Fruit fly (Drosophila melanogaster): ENCODE measurements around the gene CG12990.

Gene CG12990

DNA sequence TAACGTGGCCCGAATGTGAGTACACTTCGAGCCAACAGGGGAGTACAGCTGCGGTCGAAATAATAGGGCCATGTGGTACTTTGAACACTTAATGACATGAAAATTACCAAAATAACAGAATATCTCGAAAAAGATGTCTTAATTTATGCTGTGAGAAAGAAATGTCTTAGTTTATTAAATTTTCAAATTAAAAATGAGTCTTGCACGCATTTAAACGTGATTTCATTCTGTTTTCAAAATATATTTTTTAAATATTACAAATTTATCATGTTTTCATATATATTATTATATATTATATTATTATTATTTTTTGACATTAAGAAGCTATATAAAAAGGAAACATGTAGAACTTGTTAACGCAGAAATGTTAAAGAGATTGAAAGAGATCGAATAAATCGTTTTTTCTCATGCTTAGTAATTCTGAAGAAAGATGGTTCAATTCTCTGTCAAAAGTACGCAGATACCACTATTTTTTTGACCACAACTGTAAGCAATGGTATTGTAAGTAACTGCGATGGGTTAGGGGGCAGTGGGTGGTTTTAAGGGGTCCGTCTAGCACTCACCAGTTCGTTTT, 23.3 kb upstream of the CG12990 start:
- TF ChIP-seq usp (GFP tag; optimal IDR thresholded peaks at IDR 0.05) = no peak
- no peak for TF ChIP-seq CG8478 (optimal IDR thresholded peaks at IDR 0.05)
- TF ChIP-seq pan (optimal IDR thresholded peaks at IDR 0.05) = no peak
- no peak for TF ChIP-seq psq (optimal IDR thresholded peaks at IDR 0.05)
- no peak for TF ChIP-seq EcR (GFP tag; optimal IDR thresholded peaks at IDR 0.05)
- TF ChIP-seq Dll (optimal IDR thresholded peaks at IDR 0.05) = no peak

DNA sequence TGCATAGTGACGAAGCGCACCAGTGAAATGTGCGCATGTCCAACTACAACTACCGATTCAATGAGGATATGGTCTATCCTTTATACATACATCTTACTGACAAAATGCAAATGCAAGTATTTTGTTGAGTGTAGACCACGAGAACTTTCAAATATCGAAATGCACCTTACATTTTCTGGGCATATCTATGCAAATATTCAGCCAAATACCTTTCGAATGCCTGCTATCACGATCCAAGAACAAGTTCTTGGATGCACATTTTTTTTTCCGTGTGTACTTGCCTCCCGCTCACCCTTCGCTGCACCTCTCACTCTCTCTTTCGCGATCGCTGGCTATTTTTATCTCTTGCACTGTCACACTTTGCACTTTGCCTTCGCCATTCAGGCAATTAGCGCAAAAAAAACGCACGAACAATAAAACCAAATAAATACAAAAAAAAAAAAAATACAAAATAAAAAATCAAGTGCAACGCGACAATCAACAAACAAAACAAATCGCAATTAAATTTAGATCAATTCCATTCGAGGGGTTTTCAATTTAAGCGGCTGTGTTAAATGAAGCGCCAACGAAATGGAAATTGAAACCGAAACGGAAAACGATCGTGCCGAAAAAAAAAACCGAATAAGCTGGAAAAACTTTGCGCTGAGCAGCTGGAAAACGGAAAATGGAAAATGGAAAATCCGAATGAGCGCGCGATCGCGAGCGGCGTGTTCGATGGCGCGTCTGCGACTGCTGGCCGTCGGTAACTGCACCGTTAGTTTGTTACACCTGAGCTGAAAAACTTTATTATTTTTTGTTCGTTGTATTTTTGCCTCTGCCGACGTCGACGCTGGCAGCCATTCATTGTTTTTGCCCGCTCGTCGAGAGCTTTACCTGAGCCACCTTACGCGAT, 22.5 kb upstream of the CG12990 start:
- no peak for TF ChIP-seq CG8478 (optimal IDR thresholded peaks at IDR 0.05)
- no peak for TF ChIP-seq pan (optimal IDR thresholded peaks at IDR 0.05)
- no peak for TF ChIP-seq EcR (GFP tag; optimal IDR thresholded peaks at IDR 0.05)
- no peak for TF ChIP-seq Dll (optimal IDR thresholded peaks at IDR 0.05)
- TF ChIP-seq usp (GFP tag; optimal IDR thresholded peaks at IDR 0.05) = no peak
- TF ChIP-seq psq (optimal IDR thresholded peaks at IDR 0.05) = no peak

DNA sequence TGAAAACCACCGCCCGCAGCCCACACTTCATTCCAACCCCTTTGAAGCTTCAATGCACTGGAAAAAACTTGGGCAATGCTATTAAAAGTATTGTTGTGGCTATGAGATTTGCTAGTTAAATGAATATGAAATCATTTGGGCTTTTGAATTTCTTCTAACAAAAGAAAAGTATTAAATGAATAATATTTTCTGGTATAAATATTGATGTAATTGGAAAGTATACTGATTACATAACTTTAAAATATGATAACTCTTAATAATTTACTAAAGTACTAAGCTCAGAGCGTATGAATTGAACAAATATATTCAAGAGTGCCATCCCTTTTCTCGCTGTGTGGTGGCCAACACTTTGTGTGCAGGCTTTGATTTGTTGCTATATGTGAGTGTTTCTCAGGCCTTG, 21.0 kb upstream of the CG12990 start:
- TF ChIP-seq psq (optimal IDR thresholded peaks at IDR 0.05) (no peak), CG8478 (optimal IDR thresholded peaks at IDR 0.05) (no peak), EcR (GFP tag; optimal IDR thresholded peaks at IDR 0.05) (no peak), pan (optimal IDR thresholded peaks at IDR 0.05) (no peak), Dll (optimal IDR thresholded peaks at IDR 0.05) (no peak), usp (GFP tag; optimal IDR thresholded peaks at IDR 0.05) (no peak)

DNA sequence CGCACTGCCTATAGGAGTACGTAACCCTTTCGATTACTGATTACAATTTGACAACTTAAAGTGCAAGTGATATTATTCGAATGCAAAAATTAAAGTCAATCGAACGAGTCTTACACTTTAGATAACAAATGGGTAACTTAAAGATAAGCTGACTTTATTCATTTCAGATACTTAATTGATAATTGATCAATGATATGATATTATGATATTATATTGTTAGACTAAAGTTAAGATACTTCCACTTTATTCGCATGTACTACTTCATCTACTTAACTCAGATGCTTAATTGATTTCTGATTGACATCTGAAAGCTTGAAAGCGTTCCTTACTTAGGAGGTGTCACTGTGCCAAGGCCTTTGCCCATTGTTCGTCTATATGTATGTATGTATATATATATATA, 14.5 kb upstream of the CG12990 start:
- no peak for TF ChIP-seq CG8478 (optimal IDR thresholded peaks at IDR 0.05)

DNA sequence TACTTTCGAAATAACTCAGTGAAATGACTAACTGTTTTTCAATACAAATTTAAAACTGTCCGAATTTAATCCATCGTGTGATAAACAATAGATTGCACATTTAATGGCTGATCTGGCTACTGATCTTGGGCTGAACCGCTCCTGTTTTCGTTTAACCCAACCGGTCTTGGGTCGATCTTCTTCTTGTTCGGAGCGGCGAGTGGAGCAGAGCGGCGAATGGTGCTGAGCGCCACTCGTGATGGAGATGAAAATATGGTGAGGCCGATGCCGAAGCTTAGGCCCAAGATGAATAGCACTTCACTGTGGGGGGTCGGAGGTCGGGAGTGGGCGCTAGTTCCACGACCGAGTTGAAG, 11.8 kb upstream of the CG12990 start:
- TF ChIP-seq CG8478 (optimal IDR thresholded peaks at IDR 0.05) (no peak), usp (GFP tag; optimal IDR thresholded peaks at IDR 0.05) (no peak), psq (optimal IDR thresholded peaks at IDR 0.05) (no peak), Dll (optimal IDR thresholded peaks at IDR 0.05) (no peak), EcR (GFP tag; optimal IDR thresholded peaks at IDR 0.05) (no peak), pan (optimal IDR thresholded peaks at IDR 0.05) (no peak)

DNA sequence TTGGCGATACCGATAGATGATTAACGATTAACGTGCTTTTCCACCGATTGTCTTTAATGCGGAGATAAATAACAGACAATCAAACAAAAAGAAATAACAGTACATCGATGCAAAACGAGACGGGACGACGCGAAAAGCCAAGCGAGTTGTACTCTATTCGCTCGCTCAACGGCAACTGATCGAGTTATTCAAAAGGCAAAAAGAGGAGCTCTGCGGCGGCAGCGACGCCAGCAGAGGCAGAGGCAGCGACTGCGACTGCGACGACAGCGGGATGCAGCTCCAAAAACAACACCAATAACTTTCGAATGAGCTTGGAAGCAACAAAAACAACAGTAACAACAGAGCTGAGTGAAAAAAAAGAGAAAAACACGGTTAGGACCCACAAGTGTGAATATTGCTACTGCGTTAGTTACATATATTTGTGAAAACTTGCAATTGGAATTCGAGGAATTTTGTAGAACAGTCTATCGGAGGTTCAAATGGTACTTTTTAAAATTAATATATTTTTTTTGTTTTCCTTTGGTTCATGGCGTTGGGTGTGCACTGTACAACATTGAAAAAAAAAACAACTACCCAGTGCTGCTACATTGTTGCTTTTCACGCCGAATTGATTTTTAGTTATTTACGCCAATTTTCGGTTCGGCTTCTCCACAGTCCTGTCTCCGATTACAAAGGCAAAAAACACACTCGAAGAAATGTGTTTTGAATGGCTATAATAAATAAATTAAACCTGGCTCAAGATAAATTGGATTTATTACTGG, 11.2 kb upstream of the CG12990 start:
- TF ChIP-seq CG8478 (optimal IDR thresholded peaks at IDR 0.05) (no peak), pan (optimal IDR thresholded peaks at IDR 0.05) (no peak), usp (GFP tag; optimal IDR thresholded peaks at IDR 0.05) (no peak), psq (optimal IDR thresholded peaks at IDR 0.05) (no peak), EcR (GFP tag; optimal IDR thresholded peaks at IDR 0.05) (no peak), Dll (optimal IDR thresholded peaks at IDR 0.05) (no peak)

DNA sequence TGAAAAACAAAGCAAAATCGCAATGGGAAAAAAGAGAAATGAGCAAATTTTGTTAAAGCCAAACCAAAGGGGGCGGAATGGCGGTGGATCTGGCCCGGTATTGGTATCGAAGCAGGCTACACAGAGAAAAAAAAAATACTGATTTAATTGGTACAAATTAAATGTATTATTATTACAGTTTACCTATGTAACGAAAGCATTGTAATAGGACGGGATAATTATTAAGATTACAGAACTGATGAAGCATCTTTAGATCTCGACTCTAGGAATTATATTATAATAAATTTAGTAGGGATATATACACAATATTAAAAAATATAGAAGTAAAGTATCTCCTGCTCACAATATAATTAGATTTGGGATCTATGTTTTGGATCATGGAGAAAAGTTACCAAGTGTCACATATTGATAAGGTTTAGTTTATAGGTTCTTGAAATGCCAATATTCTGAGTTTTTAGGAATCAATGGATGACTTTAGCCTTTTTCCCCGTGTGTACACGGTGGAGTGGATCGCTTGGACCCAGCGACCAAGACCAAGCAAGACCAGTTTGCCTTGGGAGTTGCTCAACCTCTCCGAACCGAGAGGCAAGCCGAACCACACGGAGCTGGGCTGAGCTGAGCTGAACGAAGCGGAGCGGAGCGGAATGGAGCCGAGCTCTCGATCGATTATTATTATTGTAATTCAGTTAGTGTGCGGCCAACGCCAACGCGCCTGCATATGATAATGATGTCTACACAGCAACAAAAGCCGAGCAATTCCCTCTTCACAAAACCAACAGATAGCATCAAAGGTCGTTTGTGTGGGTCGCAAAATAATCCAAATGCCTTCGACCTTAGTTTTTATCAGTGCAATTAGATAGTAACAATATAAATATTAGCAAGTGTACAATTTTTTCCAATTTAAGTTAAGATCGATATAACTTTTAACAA, 8.2 kb upstream of the CG12990 start:
- TF ChIP-seq pan (optimal IDR thresholded peaks at IDR 0.05) (no peak), psq (optimal IDR thresholded peaks at IDR 0.05) (no peak), EcR (GFP tag; optimal IDR thresholded peaks at IDR 0.05) (no peak), Dll (optimal IDR thresholded peaks at IDR 0.05) (no peak), CG8478 (optimal IDR thresholded peaks at IDR 0.05) (no peak), usp (GFP tag; optimal IDR thresholded peaks at IDR 0.05) (no peak)

DNA sequence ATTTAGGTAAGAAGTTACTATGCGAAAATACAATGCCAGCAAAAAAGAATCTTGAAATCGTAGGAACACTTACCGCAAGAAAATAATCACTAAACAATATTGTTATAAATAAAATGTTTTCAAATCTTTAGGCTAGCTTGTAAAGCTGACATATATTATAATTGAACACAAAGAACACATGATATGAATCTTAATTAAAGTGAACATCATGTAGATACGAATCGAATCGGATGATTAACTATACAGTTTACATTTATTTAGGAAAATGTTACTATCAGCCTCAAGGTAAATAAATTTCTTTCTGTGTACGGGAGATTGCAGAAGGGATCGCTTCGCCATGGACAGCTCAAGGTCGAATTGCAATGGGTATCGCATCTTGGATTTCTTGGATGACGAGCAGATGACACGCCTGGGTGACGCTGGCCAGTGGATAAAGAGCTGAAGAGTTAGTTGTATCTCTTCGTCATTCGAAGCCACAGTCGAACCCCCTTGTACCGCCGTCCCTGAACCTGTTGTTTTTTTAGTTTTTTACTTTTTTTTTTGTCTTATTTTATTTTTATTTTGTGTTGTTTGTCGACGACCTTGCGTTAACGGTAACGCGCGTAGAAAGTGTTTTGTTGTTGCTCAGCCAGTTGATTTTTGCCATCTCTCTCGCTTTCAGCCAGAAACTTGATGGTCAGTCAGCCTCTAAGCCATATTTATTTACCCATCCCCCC, 6.4 kb upstream of the CG12990 start:
- TF ChIP-seq pan (optimal IDR thresholded peaks at IDR 0.05) (no peak), Dll (optimal IDR thresholded peaks at IDR 0.05) (no peak), psq (optimal IDR thresholded peaks at IDR 0.05) (no peak), usp (GFP tag; optimal IDR thresholded peaks at IDR 0.05) (no peak), CG8478 (optimal IDR thresholded peaks at IDR 0.05) (no peak), EcR (GFP tag; optimal IDR thresholded peaks at IDR 0.05) (no peak)

DNA sequence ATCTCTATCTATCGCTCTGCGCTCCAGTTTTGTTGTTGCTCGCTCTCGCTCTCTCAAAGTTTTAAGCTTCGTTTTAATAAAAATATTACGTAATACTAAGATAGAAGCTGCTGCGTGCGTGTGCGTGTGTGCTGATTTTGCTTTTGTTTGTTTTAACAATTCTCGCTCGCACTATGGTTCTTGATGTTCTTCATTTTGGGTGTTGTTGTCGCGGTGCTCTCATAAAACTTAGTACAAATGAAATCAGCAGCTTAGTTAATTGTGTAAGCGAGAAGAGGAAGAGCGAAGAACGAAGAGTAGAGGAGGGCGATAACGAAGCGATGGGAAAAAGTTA, 12.6 kb downstream of the CG12990 start:
- TF ChIP-seq usp (GFP tag; optimal IDR thresholded peaks at IDR 0.05) = no peak

DNA sequence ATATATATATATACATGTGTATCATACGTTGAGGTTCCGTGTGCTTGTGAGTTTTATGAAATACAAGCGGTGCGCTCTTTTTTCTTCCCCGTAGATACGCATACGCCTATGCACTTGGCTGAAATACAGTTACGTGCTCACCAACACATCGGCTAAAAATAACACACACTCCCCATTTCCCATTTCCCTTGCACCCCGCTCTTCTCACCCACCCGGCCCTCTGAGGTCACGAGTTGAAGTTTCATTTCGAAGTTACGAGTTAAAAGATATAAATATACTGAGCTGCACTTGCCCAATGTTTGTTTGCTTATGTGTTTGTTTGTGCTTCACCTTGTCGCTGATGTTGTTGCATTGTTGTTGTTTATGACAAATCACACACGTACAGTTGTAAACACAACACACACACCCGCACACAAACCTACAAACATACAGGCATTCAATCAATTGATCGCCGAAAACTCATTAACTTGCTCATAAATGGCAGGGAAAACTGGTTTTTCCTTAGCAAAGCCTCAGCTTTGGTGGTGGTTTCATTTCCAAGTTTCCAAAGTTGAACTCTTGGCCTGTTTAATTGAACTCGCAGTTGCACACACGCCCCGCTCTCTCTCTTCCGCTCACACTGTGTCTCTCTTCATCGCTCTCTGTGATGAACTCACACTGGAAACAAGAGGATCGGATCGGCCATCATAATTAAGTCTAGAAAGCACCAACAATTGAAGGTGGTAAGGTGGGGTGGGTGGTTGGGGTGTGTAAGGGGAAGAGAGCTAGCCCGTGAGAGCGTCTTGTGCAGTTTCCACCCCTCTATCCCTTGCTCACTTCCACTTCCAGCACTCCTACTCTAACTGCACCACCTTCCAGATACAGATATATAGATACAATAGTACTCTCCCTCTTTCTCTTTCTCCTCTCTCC, 13.2 kb downstream of the CG12990 start:
- TF ChIP-seq pan (optimal IDR thresholded peaks at IDR 0.05) (no peak), EcR (GFP tag; optimal IDR thresholded peaks at IDR 0.05) (no peak), CG8478 (optimal IDR thresholded peaks at IDR 0.05) (no peak), usp (GFP tag; optimal IDR thresholded peaks at IDR 0.05) (no peak), Dll (optimal IDR thresholded peaks at IDR 0.05) (no peak)

Data from whole organism.